Fruit fly (Drosophila melanogaster) whole organism, wandering third instar larva: ENCODE results near the gene CG2218.

Experiments used
- Abd-B ChIP-seq: fragments of >200 bp; optimal IDR thresholded peaks from 2 replicates; lab custom pipeline; 2017; ENCODE audit warnings: missing biosample characterization, missing genetic modification characterization
- CG32264 ChIP-seq: fragments of 200-800 bp; sonication (Bioruptor generic); optimal IDR thresholded peaks from 2 replicates; lab custom pipeline; 2016; ENCODE audit warnings: missing biosample characterization, missing genetic modification characterization
- CG9705 ChIP-seq: fragments of 200-800 bp; sonication (Bioruptor generic); optimal IDR thresholded peaks from 2 replicates; lab custom pipeline; 2018; ENCODE audit warnings: missing biosample characterization, mild to moderate bottlenecking, missing genetic modification characterization
- CrebA ChIP-seq: fragments of 200-800 bp; sonication (Bioruptor generic); optimal IDR thresholded peaks from 2 replicates; lab custom pipeline; 2016; ENCODE audit warnings: missing biosample characterization, mild to moderate bottlenecking, missing genetic modification characterization, borderline replicate concordance
- Dfd ChIP-seq: fragments of >200 bp; optimal IDR thresholded peaks from 2 replicates; lab custom pipeline; 2017; ENCODE audit warnings: missing biosample characterization, missing genetic modification characterization
- Dif ChIP-seq: fragments of 200-275, 200-300 bp; sonication (Bioruptor generic); optimal IDR thresholded peaks from 2 replicates; lab custom pipeline; 2018; ENCODE audit warnings: missing biosample characterization, missing genetic modification characterization; ENCODE audit not compliant: partially characterized antibody
- GATAd ChIP-seq: sonication (Bioruptor generic); optimal IDR thresholded peaks from 2 replicates; lab custom pipeline; 2016; ENCODE audit warnings: missing biosample characterization, missing genetic modification characterization
- HLH106 ChIP-seq: fragments of 200-800 bp; optimal IDR thresholded peaks from 3 replicates; lab custom pipeline; 2019; ENCODE audit warnings: missing biosample characterization, mild to moderate bottlenecking, missing genetic modification characterization, moderate library complexity
- Hnf4 ChIP-seq: fragments of 200-800 bp; sonication (Bioruptor generic); optimal IDR thresholded peaks from 2 replicates; lab custom pipeline; 2016; ENCODE audit warnings: missing biosample characterization, mild to moderate bottlenecking, missing genetic modification characterization
- Hr78 ChIP-seq: fragments of >200 bp; optimal IDR thresholded peaks from 2 replicates; lab custom pipeline; 2017; ENCODE audit warnings: missing biosample characterization, missing genetic modification characterization
- Hr83 ChIP-seq: fragments of 200-300 bp; sonication (Bioruptor generic); optimal IDR thresholded peaks from 2 replicates; lab custom pipeline; 2016; ENCODE audit warnings: missing biosample characterization, mild to moderate bottlenecking, missing genetic modification characterization, moderate library complexity; ENCODE audit not compliant: poor library complexity, severe bottlenecking
- Jra ChIP-seq: sonication (Bioruptor generic); optimal IDR thresholded peaks from 2 replicates; lab custom pipeline; 2016; ENCODE audit warnings: missing biosample characterization, missing genetic modification characterization
- Mio ChIP-seq: sonication (Bioruptor generic); optimal IDR thresholded peaks from 2 replicates; lab custom pipeline; 2016; ENCODE audit warnings: missing biosample characterization, missing genetic modification characterization
- Myc ChIP-seq: fragments of >200 bp; optimal IDR thresholded peaks from 2 replicates; lab custom pipeline; 2017
- N ChIP-seq: fragments of >200 bp; optimal IDR thresholded peaks from 2 replicates; lab custom pipeline; 2018; ENCODE audit warnings: missing biosample characterization, missing external identifiers, missing genetic modification characterization
- OdsH ChIP-seq: fragments of 200-800 bp; sonication (Bioruptor generic); optimal IDR thresholded peaks from 2 replicates; lab custom pipeline; 2016; ENCODE audit warnings: missing biosample characterization, mild to moderate bottlenecking, missing genetic modification characterization
- Rel ChIP-seq, 2 experiments: fragments of 200-800 bp; sonication (Bioruptor generic) in 1 of 2; optimal IDR thresholded peaks; 2 replicates in 1 of 2; 3 replicates in 1 of 2; lab custom pipeline; 2016 to 2019; ENCODE audit warnings: mild to moderate bottlenecking in 2 of 2, missing biosample characterization in 2 of 2, missing genetic modification characterization in 2 of 2, moderate library complexity in 1 of 2
- Sp1 ChIP-seq: fragments of 200-800 bp; sonication (Bioruptor generic); optimal IDR thresholded peaks from 3 replicates; lab custom pipeline; 2019; ENCODE audit warnings: missing biosample characterization, mild to moderate bottlenecking, missing genetic modification characterization, moderate library complexity
- Vsx2 ChIP-seq: fragments of 200-300, 225-300 bp; sonication (Bioruptor generic); optimal IDR thresholded peaks from 2 replicates; lab custom pipeline; 2018; ENCODE audit warnings: missing biosample characterization, missing genetic modification characterization; ENCODE audit not compliant: partially characterized antibody
- br ChIP-seq: fragments of 200-800 bp; sonication (Bioruptor generic); optimal IDR thresholded peaks from 2 replicates; lab custom pipeline; 2016; ENCODE audit warnings: missing biosample characterization, missing genetic modification characterization
- brk ChIP-seq: fragments of 200-800 bp; sonication (Bioruptor generic); optimal IDR thresholded peaks from 2 replicates; lab custom pipeline; 2016; ENCODE audit warnings: missing biosample characterization, mild to moderate bottlenecking, missing genetic modification characterization
- dl ChIP-seq, 2 experiments: fragments of 175-275, 200-275 bp in 1 of 2; fragments of 200-275 bp in 1 of 2; sonication (Bioruptor generic); optimal IDR thresholded peaks; lab custom pipeline; 2018; ENCODE audit warnings: mild to moderate bottlenecking in 2 of 2, missing biosample characterization in 2 of 2, missing genetic modification characterization in 2 of 2, moderate library complexity in 2 of 2; ENCODE audit not compliant: partially characterized antibody in 2 of 2, insufficient read depth in 1 of 2
- dmrt93B ChIP-seq: fragments of 200-800 bp; sonication (Bioruptor generic); optimal IDR thresholded peaks from 2 replicates; lab custom pipeline; 2018; ENCODE audit warnings: missing biosample characterization, mild to moderate bottlenecking, missing genetic modification characterization
- dsf ChIP-seq: sonication (Bioruptor generic); optimal IDR thresholded peaks from 2 replicates; lab custom pipeline; 2016; ENCODE audit warnings: missing biosample characterization, missing genetic modification characterization, borderline replicate concordance
- ey ChIP-seq: fragments of 200-800 bp; sonication (Bioruptor generic); optimal IDR thresholded peaks from 2 replicates; lab custom pipeline; 2016; ENCODE audit warnings: missing biosample characterization, missing genetic modification characterization
- foxo ChIP-seq, 2 experiments: fragments of 200-800 bp; sonication (Bioruptor generic); optimal IDR thresholded peaks; 2 replicates in 1 of 2; 3 replicates in 1 of 2; lab custom pipeline; 2016 to 2017; ENCODE audit warnings: missing biosample characterization in 2 of 2, missing genetic modification characterization in 2 of 2
- fru ChIP-seq: fragments of 200-800 bp; sonication (Bioruptor generic); optimal IDR thresholded peaks from 3 replicates; lab custom pipeline; 2016; ENCODE audit warnings: missing biosample characterization, mild to moderate bottlenecking, missing genetic modification characterization
- h ChIP-seq: fragments of 200-800 bp; sonication (Bioruptor generic); optimal IDR thresholded peaks from 3 replicates; lab custom pipeline; 2016; ENCODE audit warnings: missing biosample characterization, mild to moderate bottlenecking, missing genetic modification characterization
- jim ChIP-seq: fragments of 175-275, 200-325 bp; sonication (Bioruptor generic); optimal IDR thresholded peaks from 2 replicates; lab custom pipeline; 2016; ENCODE audit warnings: missing biosample characterization, mild to moderate bottlenecking, missing genetic modification characterization
- lola ChIP-seq: fragments of >200 bp; optimal IDR thresholded peaks from 2 replicates; lab custom pipeline; 2017; ENCODE audit warnings: missing biosample characterization, missing genetic modification characterization
- pan ChIP-seq: fragments of >200 bp; optimal IDR thresholded peaks from 2 replicates; lab custom pipeline; 2017
- psq ChIP-seq: fragments of 200-800 bp; sonication (Bioruptor generic); optimal IDR thresholded peaks from 3 replicates; lab custom pipeline; 2017; ENCODE audit warnings: missing biosample characterization, mild to moderate bottlenecking, missing genetic modification characterization, moderate library complexity
- rgr ChIP-seq: fragments of 200-800 bp; sonication (Bioruptor generic); optimal IDR thresholded peaks from 3 replicates; lab custom pipeline; 2016; ENCODE audit warnings: missing biosample characterization, mild to moderate bottlenecking, missing genetic modification characterization
- sage ChIP-seq: fragments of 200-800 bp; sonication (Bioruptor generic); optimal IDR thresholded peaks from 2 replicates; lab custom pipeline; 2016; ENCODE audit warnings: missing biosample characterization, mild to moderate bottlenecking, missing genetic modification characterization
- sv ChIP-seq: fragments of 200-800 bp; sonication (Bioruptor generic); optimal IDR thresholded peaks from 3 replicates; lab custom pipeline; 2016; ENCODE audit warnings: missing biosample characterization, missing genetic modification characterization
- tai ChIP-seq: sonication (Bioruptor generic); optimal IDR thresholded peaks from 2 replicates; lab custom pipeline; 2016; ENCODE audit warnings: missing biosample characterization, missing genetic modification characterization
- usp ChIP-seq: fragments of >200 bp; optimal IDR thresholded peaks from 2 replicates; lab custom pipeline; 2017; ENCODE audit warnings: missing biosample characterization, missing genetic modification characterization
- woc ChIP-seq: sonication (Bioruptor generic); optimal IDR thresholded peaks from 2 replicates; lab custom pipeline; 2016; ENCODE audit warnings: missing biosample characterization, mild to moderate bottlenecking, missing genetic modification characterization

Gene CG2218

dm6 chr3R:30416765-30417274, 11.3 kb downstream of the CG2218 start:
- TF ChIP-seq ey (GFP tag; lab: Kevin White, UChicago) (no peak), Sp1 (no peak), Mio (GFP tag; lab: Kevin White, UChicago) (no peak), CrebA (GFP tag; lab: Kevin White, UChicago) (no peak)

dm6 chr3R:30413795-30414194, 14.3 kb downstream of the CG2218 start:
- TF ChIP-seq dl (GFP tag; optimal IDR thresholded peaks at IDR 0.05; lab: Kevin White, UChicago; ENCODE audit: insufficient read depth in 1 of 2, partially characterized antibody in 2 of 2), result no peak
- TF ChIP-seq dmrt93B (GFP tag; lab: Kevin White, UChicago), result peak; percentile 0
- peak; percentile 57 for TF ChIP-seq br (GFP tag; lab: Kevin White, UChicago)
- no peak for TF ChIP-seq Hr83 (GFP tag; lab: Kevin White, UChicago)
- no peak for TF ChIP-seq usp (GFP tag; lab: Kevin White, UChicago)
- no peak for TF ChIP-seq GATAd (GFP tag; lab: Kevin White, UChicago)
- TF ChIP-seq jim (GFP tag; lab: Kevin White, UChicago), result no peak
- TF ChIP-seq CG32264 (GFP tag; lab: Kevin White, UChicago), result no peak
- TF ChIP-seq sage (GFP tag; lab: Kevin White, UChicago), result no peak
- TF ChIP-seq fru (GFP tag; lab: Kevin White, UChicago), result peak; percentile 44
- no peak for TF ChIP-seq lola (GFP tag; lab: Kevin White, UChicago)
- no peak for TF ChIP-seq Mio (GFP tag; lab: Kevin White, UChicago)
- no peak for TF ChIP-seq CrebA (GFP tag; lab: Kevin White, UChicago)
- no peak for TF ChIP-seq Vsx2 (GFP tag; lab: Kevin White, UChicago)
- TF ChIP-seq rgr (GFP tag; lab: Kevin White, UChicago), result peak; percentile 60
- peak; percentile 56 for TF ChIP-seq h (GFP tag; lab: Kevin White, UChicago)
- TF ChIP-seq tai, result no peak
- TF ChIP-seq Abd-B (GFP tag; lab: Kevin White, UChicago), result no peak
- no peak for TF ChIP-seq Dfd (GFP tag; lab: Kevin White, UChicago)
- TF ChIP-seq Hr78 (GFP tag; lab: Kevin White, UChicago), result no peak
- peak; percentile 9 for TF ChIP-seq woc (GFP tag; lab: Kevin White, UChicago)
- no peak for TF ChIP-seq dsf (GFP tag; lab: Kevin White, UChicago)
- no peak for TF ChIP-seq pan
- no peak for TF ChIP-seq Myc (lab: Kevin White, UChicago)
- peak in 1 of 2 experiments; percentile 70 for TF ChIP-seq foxo (GFP tag; optimal IDR thresholded peaks at IDR 0.05; lab: Kevin White, UChicago)
- TF ChIP-seq HLH106 (tag; lab: Kevin White, UChicago), result peak; percentile 27
- peak; percentile 46 for TF ChIP-seq ey (GFP tag; lab: Kevin White, UChicago)
- TF ChIP-seq Rel (GFP tag; optimal IDR thresholded peaks at IDR 0.05; lab: Kevin White, UChicago), result no peak
- no peak for TF ChIP-seq Rel (tag; optimal IDR thresholded peaks at IDR 0.05; lab: Kevin White, UChicago)
- TF ChIP-seq Hnf4 (GFP tag; lab: Kevin White, UChicago), result peak; percentile 9
- TF ChIP-seq sv (GFP tag; lab: Kevin White, UChicago), result no peak
- no peak for TF ChIP-seq Jra (GFP tag; lab: Kevin White, UChicago)
- TF ChIP-seq N (GFP tag; lab: Kevin White, UChicago), result no peak
- no peak for TF ChIP-seq brk (GFP tag; lab: Kevin White, UChicago)
- TF ChIP-seq OdsH (GFP tag; lab: Kevin White, UChicago), result peak; percentile 55
- TF ChIP-seq psq (GFP tag; lab: Kevin White, UChicago), result no peak
- TF ChIP-seq Dif (GFP tag; lab: Kevin White, UChicago), result no peak
- no peak for TF ChIP-seq CG9705 (GFP tag; lab: Kevin White, UChicago)
- TF ChIP-seq Sp1, result peak; percentile 6
